Worm (Caenorhabditis elegans) whole organism, mixed stage, embryonic: ENCODE measurements around the gene frpr-7.

Experiments
- M03D4.4 ChIP-seq: sonication (generic microtip); optimal IDR thresholded peaks from 2 replicates; lab custom pipeline; 2017; ENCODE audit warnings: mild to moderate bottlenecking, missing genetic modification characterization, missing compliant biosample characterization
- bed-3 ChIP-seq: fragments of 200-800 bp; sonication (Bioruptor generic); optimal IDR thresholded peaks from 3 replicates; lab custom pipeline; 2018; ENCODE audit warnings: mild to moderate bottlenecking, missing genetic modification characterization, moderate library complexity, missing compliant biosample characterization
- ceh-39 ChIP-seq: fragments of 150-350 bp; optimal IDR thresholded peaks from 2 replicates; lab custom pipeline; 2014; ENCODE audit warnings: missing biosample characterization, missing genetic modification characterization
- ceh-43 ChIP-seq: fragments of 200-800 bp; sonication (Bioruptor generic); optimal IDR thresholded peaks from 2 replicates; lab custom pipeline; 2018; ENCODE audit warnings: mild to moderate bottlenecking, missing genetic modification characterization, moderate library complexity, missing compliant biosample characterization
- ceh-83 ChIP-seq: fragments of 200-800 bp; sonication (Bioruptor generic); optimal IDR thresholded peaks from 2 replicates; lab custom pipeline; 2018; ENCODE audit warnings: mild to moderate bottlenecking, missing genetic modification characterization, missing compliant biosample characterization
- ces-1 ChIP-seq: fragments of 150-350 bp; optimal IDR thresholded peaks from 2 replicates; lab custom pipeline; 2014; ENCODE audit warnings: missing biosample characterization, missing genetic modification reagents, missing genetic modification characterization
- elt-1 ChIP-seq: sonication (generic microtip); optimal IDR thresholded peaks from 2 replicates; lab custom pipeline; 2017; ENCODE audit warnings: missing genetic modification characterization, mild to moderate bottlenecking, missing compliant biosample characterization, antibody characterized with exemption, moderate library complexity, borderline replicate concordance; ENCODE audit not compliant: insufficient read depth
- flh-1 ChIP-seq: fragments of 200-800 bp; sonication (Bioruptor generic); optimal IDR thresholded peaks from 2 replicates; lab custom pipeline; 2018; ENCODE audit warnings: mild to moderate bottlenecking, missing genetic modification characterization, moderate library complexity, missing compliant biosample characterization
- ham-2 ChIP-seq: fragments of 200-800 bp; sonication (Bioruptor generic); optimal IDR thresholded peaks from 2 replicates; lab custom pipeline; 2018; ENCODE audit warnings: mild to moderate bottlenecking, missing genetic modification characterization, missing compliant biosample characterization
- hlh-1 ChIP-seq: fragments of 150-350 bp; optimal IDR thresholded peaks from 2 replicates; lab custom pipeline; 2014; ENCODE audit warnings: missing biosample characterization, missing genetic modification reagents, missing genetic modification characterization
- lin-32 ChIP-seq: fragments of 200-800 bp; sonication (Bioruptor generic); optimal IDR thresholded peaks from 2 replicates; lab custom pipeline; 2018; ENCODE audit warnings: mild to moderate bottlenecking, missing genetic modification characterization, missing compliant biosample characterization
- lsy-2 ChIP-seq: fragments of 150-350 bp; optimal IDR thresholded peaks from 2 replicates; lab custom pipeline; 2014; ENCODE audit warnings: missing biosample characterization, missing genetic modification characterization
- mab-5 ChIP-seq: fragments of 150-350 bp; optimal IDR thresholded peaks from 2 replicates; lab custom pipeline; 2014; ENCODE audit warnings: missing biosample characterization, missing genetic modification characterization
- mep-1 ChIP-seq: fragments of 150-350 bp; optimal IDR thresholded peaks from 2 replicates; lab custom pipeline; 2017; ENCODE audit warnings: missing biosample characterization, missing genetic modification reagents, missing genetic modification characterization, inconsistent platforms
- mls-2 ChIP-seq: sonication (generic microtip); optimal IDR thresholded peaks from 2 replicates; lab custom pipeline; 2016; ENCODE audit warnings: mild to moderate bottlenecking, missing genetic modification characterization, moderate library complexity, missing compliant biosample characterization
- nhr-12 ChIP-seq: fragments of 150-350 bp; optimal IDR thresholded peaks from 2 replicates; lab custom pipeline; 2014; ENCODE audit warnings: missing biosample characterization, missing genetic modification characterization
- nhr-237 ChIP-seq: fragments of 150-350 bp; optimal IDR thresholded peaks from 2 replicates; lab custom pipeline; 2014; ENCODE audit warnings: missing biosample characterization, missing genetic modification characterization
- nhr-76 ChIP-seq: sonication (generic microtip); optimal IDR thresholded peaks from 2 replicates; lab custom pipeline; 2017; ENCODE audit warnings: missing biosample characterization, missing genetic modification characterization
- pha-4 ChIP-seq: fragments of 150-350 bp; optimal IDR thresholded peaks from 2 replicates; lab custom pipeline; 2018; ENCODE audit warnings: missing biosample characterization, missing genetic modification reagents, missing genetic modification characterization
- snpc-4 ChIP-seq: fragments of 150-350 bp; optimal IDR thresholded peaks from 2 replicates; lab custom pipeline; 2014; ENCODE audit warnings: missing biosample characterization, missing genetic modification characterization
- sptf-1 ChIP-seq: sonication (generic microtip); optimal IDR thresholded peaks from 2 replicates; lab custom pipeline; 2017; ENCODE audit warnings: mild to moderate bottlenecking, missing genetic modification characterization, moderate library complexity, missing compliant biosample characterization
- tbx-8 ChIP-seq: fragments of 200-800 bp; sonication (Bioruptor generic); optimal IDR thresholded peaks from 2 replicates; lab custom pipeline; 2018; ENCODE audit warnings: mild to moderate bottlenecking, missing genetic modification characterization, moderate library complexity, missing compliant biosample characterization
- unc-120 ChIP-seq: sonication (generic microtip); optimal IDR thresholded peaks from 2 replicates; lab custom pipeline; 2017; ENCODE audit warnings: missing genetic modification characterization, missing compliant biosample characterization; ENCODE audit not compliant: poor library complexity, severe bottlenecking
- unc-39 ChIP-seq: fragments of 150-350 bp; optimal IDR thresholded peaks from 2 replicates; lab custom pipeline; 2014; ENCODE audit warnings: missing biosample characterization, missing genetic modification characterization
- unc-62 ChIP-seq: fragments of 150-350 bp; optimal IDR thresholded peaks from 2 replicates; lab custom pipeline; 2014; ENCODE audit warnings: missing biosample characterization, missing genetic modification reagents, missing genetic modification characterization
- zip-8 ChIP-seq: fragments of 150-350 bp; optimal IDR thresholded peaks from 2 replicates; lab custom pipeline; 2014; ENCODE audit warnings: missing biosample characterization, missing genetic modification characterization
- ztf-11 ChIP-seq: fragments of 150-350 bp; optimal IDR thresholded peaks from 2 replicates; lab custom pipeline; 2014; ENCODE audit warnings: missing biosample characterization, missing genetic modification characterization

The frpr-7 gene

DNA sequence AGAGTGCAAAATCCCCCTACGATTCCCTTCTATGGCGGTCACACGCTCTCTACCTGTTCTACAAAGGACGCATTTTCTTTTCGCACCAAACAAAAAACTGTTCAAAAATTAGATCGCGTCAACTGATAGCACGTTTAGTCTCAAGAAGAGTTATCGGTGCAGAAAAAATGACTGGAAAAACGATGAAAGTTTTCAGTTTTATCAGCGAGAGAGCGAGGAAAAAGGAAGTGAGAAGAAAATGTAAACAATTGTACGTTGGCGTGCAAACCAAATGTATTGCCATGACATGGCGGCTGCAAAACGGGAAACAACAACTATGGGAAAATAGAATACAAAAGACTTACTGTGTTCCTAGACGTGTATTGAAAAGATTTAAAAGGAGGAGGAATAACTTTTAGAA lies 42.1 kb downstream of the frpr-7 start:
- no peak for TF ChIP-seq unc-120
- TF ChIP-seq M03D4.4 (tag; lab: Kevin White, UChicago): no peak
- no peak for TF ChIP-seq sptf-1 (tag; lab: Kevin White, UChicago)
- no peak for TF ChIP-seq tbx-8
- no peak for TF ChIP-seq nhr-76 (tag; lab: Kevin White, UChicago)
- TF ChIP-seq ces-1 (GFP tag; lab: Kevin White, UChicago): no peak
- no peak for TF ChIP-seq mls-2
- TF ChIP-seq nhr-12: no peak
- no peak for TF ChIP-seq unc-62 (GFP tag; lab: Kevin White, UChicago)
- no peak for TF ChIP-seq ztf-11 (tag; lab: Kevin White, UChicago)

DNA sequence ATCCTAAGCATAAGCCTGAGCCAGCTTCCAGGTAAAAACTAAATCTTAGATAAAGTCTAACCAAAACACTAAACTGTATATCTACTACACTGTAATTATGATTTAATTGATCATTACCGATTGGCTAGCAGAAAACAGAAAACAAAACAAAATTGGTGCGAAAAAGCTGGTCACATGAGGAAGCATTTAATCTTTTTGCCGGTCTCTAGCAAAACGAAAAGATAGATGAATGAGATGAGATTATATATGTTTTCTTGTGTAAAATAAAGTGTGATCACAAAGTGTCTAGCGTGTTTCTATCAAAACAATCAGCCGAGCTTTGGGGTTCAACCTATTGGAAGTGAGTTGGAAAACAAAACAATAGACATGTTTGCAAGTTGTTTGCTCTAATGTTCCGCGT lies 44.8 kb downstream of the frpr-7 start:
- TF ChIP-seq tbx-8: no peak
- TF ChIP-seq unc-120: no peak
- no peak for TF ChIP-seq snpc-4 (tag; lab: Kevin White, UChicago)
- TF ChIP-seq zip-8: no peak
- no peak for TF ChIP-seq unc-39 (tag; lab: Kevin White, UChicago)
- no peak for TF ChIP-seq M03D4.4 (tag; lab: Kevin White, UChicago)
- TF ChIP-seq mab-5: no peak
- TF ChIP-seq lin-32 (GFP tag; lab: Kevin White, UChicago): no peak
- TF ChIP-seq lsy-2 (tag; lab: Kevin White, UChicago): no peak
- TF ChIP-seq mep-1 (tag; lab: Kevin White, UChicago): no peak
- TF ChIP-seq nhr-12: no peak
- TF ChIP-seq flh-1 (GFP tag; lab: Kevin White, UChicago): no peak
- TF ChIP-seq ceh-83 (GFP tag; lab: Kevin White, UChicago): no peak
- TF ChIP-seq, all 35 proteins: peak for 0

DNA sequence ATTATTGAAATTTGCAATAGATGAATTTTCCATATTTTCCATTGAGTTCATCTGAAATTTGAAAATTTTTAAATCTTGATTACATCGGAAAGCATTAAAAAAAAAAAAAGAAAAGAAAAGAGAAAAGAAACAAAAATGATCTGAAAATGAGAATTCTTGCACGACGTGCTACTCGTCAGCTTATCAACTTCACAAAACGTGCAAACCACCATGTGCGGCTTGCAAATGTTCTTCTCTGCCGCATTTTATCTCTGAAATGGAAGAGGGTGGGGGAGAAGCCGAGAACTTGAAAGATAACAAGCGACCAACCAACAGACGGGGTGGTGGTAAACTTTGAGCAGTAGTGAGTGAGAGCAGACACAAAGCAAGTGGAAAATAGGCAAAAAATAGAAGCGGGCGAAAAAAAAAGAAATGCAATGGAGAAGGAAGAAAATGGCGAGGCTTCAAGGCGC lies 45.6 kb downstream of the frpr-7 start, which contains the start of gene F31A3.3:
F31A3.3 (minus strand) TSS at position 51 of the 452 bp plus-strand sequence.
- no peak for TF ChIP-seq ceh-43 (GFP tag; lab: Kevin White, UChicago)
- no peak for TF ChIP-seq elt-1 (tag; lab: Kevin White, UChicago)
- no peak for TF ChIP-seq zip-8
- TF ChIP-seq lsy-2 (tag; lab: Kevin White, UChicago): no peak
- no peak for TF ChIP-seq unc-62 (GFP tag; lab: Kevin White, UChicago)
- TF ChIP-seq hlh-1 (tag; lab: Kevin White, UChicago): no peak
- no peak for TF ChIP-seq nhr-237
- no peak for TF ChIP-seq nhr-12
- TF ChIP-seq ceh-39 (tag; lab: Kevin White, UChicago): no peak
- no peak for TF ChIP-seq ham-2
- no peak for TF ChIP-seq pha-4
- no peak for TF ChIP-seq lin-32 (GFP tag; lab: Kevin White, UChicago)
- TF ChIP-seq sptf-1 (tag; lab: Kevin White, UChicago): no peak
- no peak for TF ChIP-seq nhr-76 (tag; lab: Kevin White, UChicago)
- no peak for TF ChIP-seq ceh-83 (GFP tag; lab: Kevin White, UChicago)
- TF ChIP-seq mab-5: no peak
- no peak for TF ChIP-seq bed-3 (GFP tag; lab: Kevin White, UChicago)
- no peak for TF ChIP-seq ztf-11 (tag; lab: Kevin White, UChicago)
- TF ChIP-seq unc-120: no peak

DNA sequence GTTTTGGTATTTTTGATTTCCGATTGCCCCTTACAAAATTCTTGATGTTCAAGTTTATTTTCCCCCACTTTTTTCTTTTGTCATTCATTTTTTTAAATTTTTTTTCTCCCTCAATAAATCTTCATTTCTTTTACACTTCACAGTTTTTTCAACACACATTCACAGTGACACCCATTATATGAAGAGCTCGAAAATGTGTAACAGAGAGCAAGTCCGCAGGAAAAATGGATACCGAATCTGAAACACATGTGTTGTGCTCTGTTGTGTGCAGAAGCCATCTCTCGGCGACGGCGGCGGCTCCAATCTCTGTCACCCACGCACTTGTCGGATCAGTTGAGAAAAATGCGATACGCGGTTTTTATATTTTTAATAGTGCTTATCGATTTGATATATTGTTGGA lies 51.6 kb downstream of the frpr-7 start, which contains the start of gene sup-10:
sup-10 (plus strand) TSS at position 277 of the 400 bp plus-strand sequence.
- TF ChIP-seq mep-1 (tag; lab: Kevin White, UChicago) (no peak), unc-62 (GFP tag; lab: Kevin White, UChicago) (peak; percentile 51), hlh-1 (tag; lab: Kevin White, UChicago) (peak; percentile 52)

DNA sequence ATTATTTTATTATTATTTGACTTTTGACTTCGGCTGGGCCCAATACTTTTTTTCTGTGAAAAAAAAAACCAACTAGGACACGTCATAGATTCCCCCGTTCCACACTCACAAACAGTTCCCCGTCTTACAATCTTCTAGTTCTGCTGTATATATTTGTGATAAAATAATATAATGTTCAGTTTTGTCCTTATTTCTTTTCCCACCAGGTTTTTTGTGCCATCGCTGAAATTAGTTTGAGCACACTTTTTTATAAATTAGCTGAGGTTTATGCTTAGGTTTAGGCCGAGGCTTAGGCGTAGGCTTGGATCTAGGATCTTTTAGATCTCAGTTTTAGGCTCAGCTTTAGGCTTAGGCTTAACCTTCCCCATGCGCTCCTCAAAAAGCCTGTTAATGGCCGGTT lies 52.3 kb downstream of the frpr-7 start:
- TF ChIP-seq tbx-8 (no peak), nhr-76 (tag; lab: Kevin White, UChicago) (no peak), mep-1 (tag; lab: Kevin White, UChicago) (no peak), ceh-43 (GFP tag; lab: Kevin White, UChicago) (no peak), pha-4 (no peak), sptf-1 (tag; lab: Kevin White, UChicago) (no peak)

DNA sequence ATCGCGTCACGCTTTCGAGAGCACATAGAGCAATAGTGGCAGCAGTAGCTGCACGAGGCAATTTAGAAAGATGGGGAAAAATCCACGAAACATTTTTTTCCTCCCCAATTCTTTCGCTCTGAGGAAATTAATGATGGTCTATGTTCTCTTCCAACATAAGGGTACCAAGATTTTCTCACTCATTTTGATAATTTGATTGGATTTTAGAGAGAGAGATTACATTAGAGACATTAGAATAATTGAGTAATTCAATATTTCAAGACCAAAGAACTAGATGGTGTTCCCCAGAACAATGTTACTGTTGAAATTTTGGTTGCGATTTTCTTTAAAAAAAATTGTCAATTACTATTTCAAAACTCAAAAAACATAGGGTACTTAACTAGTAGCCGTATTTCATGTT lies 58.3 kb downstream of the frpr-7 start:
- TF ChIP-seq ceh-39 (tag; lab: Kevin White, UChicago) (no peak), ces-1 (GFP tag; lab: Kevin White, UChicago) (peak; percentile 69)
- TF ChIP-seq, all 35 proteins: peak for 1
